Worm (Caenorhabditis elegans): ENCODE results near the gene skr-19.

ce11 chrX:13210478-13210877 lies 14.0 kb downstream of the skr-19 start:
- TF ChIP-seq dao-5 (tag; optimal IDR thresholded peaks at IDR 0.05) (no peak), W03F9.2 (tag; optimal IDR thresholded peaks at IDR 0.05) (no peak)

Data from whole organism, L4/young adult.